Worm (Caenorhabditis elegans) whole organism, L4/young adult: ENCODE measurements around the gene dct-8.
"Not testable (repeated sequence)": the region's sequence is repeated elsewhere in the genome, so short reads cannot be mapped to it uniquely, and the experiment has no call there.

Source experiments
- W03F9.2 ChIP-seq: fragments of 150-350 bp; optimal IDR thresholded peaks from 2 replicates; lab custom pipeline; 2014; ENCODE audit warnings: missing biosample characterization, missing genetic modification characterization
- dao-5 ChIP-seq: sonication (generic microtip); optimal IDR thresholded peaks from 2 replicates; lab custom pipeline; 2016; ENCODE audit warnings: missing genotype, missing genetic modification characterization, moderate library complexity, missing compliant biosample characterization
- him-1 ChIP-seq: sonication (generic microtip); optimal IDR thresholded peaks from 2 replicates; lab custom pipeline; 2016; ENCODE audit warnings: missing genotype, missing genetic modification reagents, missing genetic modification characterization, missing compliant biosample characterization

Gene dct-8

ce11 chrIV:3902955-3903354, 8.1 kb downstream of the dct-8 start, which contains the start of gene F56D6.6:
Gene F56D6.6 (plus strand): TSS chrIV:3903255.
- no peak for TF ChIP-seq W03F9.2 (tag; lab: Kevin White, UChicago)
- TF ChIP-seq dao-5 (tag; lab: Kevin White, UChicago) = no peak
- no peak for TF ChIP-seq him-1 (tag; lab: Kevin White, UChicago)

- TF ChIP-seq dao-5 (tag; lab: Kevin White, UChicago) (no peak), W03F9.2 (tag; lab: Kevin White, UChicago) (no peak), him-1 (tag; lab: Kevin White, UChicago) (no peak)
These were observed 9.8 kb downstream of the dct-8 start, which contains the start of gene F56D6.21 for ce11 chrIV:3904620-3905019. Gene F56D6.21 (plus strand): TSS chrIV:3904920.

- no peak for TF ChIP-seq dao-5 (tag; lab: Kevin White, UChicago)
- TF ChIP-seq W03F9.2 (tag; lab: Kevin White, UChicago) = no peak
- no peak for TF ChIP-seq him-1 (tag; lab: Kevin White, UChicago)
These were observed 11.5 kb downstream of the dct-8 start, which contains the start of gene F56D6.11 for ce11 chrIV:3906393-3906792. Gene F56D6.11 (minus strand): TSS chrIV:3906493.

ce11 chrIV:3907506-3908188, 12.8 kb downstream of the dct-8 start, which contains the start of the genes F56D6.22 and F56D6.12:
Gene F56D6.22 (minus strand): TSS chrIV:3907606.
Gene F56D6.12 (plus strand): TSS chrIV:3908138.
- TF ChIP-seq him-1 (tag; lab: Kevin White, UChicago) = no peak
- TF ChIP-seq dao-5 (tag; lab: Kevin White, UChicago) = no peak
- TF ChIP-seq W03F9.2 (tag; lab: Kevin White, UChicago) = no peak

ce11 chrIV:3909114-3909513, 14.2 kb downstream of the dct-8 start, which contains the start of gene F56D6.13:
Gene F56D6.13 (plus strand): TSS chrIV:3909414.
- TF ChIP-seq W03F9.2 (tag; lab: Kevin White, UChicago) (no peak), dao-5 (tag; lab: Kevin White, UChicago) (no peak)

- TF ChIP-seq him-1, dao-5, W03F9.2 (tag; lab: Kevin White, UChicago): not testable (repeated sequence)
These were observed 17.0 kb downstream of the dct-8 start, which contains the start of gene F56D6.18 for ce11 chrIV:3911848-3912247. Gene F56D6.18 (minus strand): TSS chrIV:3911948.

ce11 chrIV:3912598-3912997, 17.7 kb downstream of the dct-8 start, which contains the start of gene F56D6.20:
Gene F56D6.20 (plus strand): TSS chrIV:3912898.
- no peak for TF ChIP-seq dao-5 (tag; lab: Kevin White, UChicago)
- TF ChIP-seq him-1 (tag; lab: Kevin White, UChicago) = no peak
- TF ChIP-seq W03F9.2 (tag; lab: Kevin White, UChicago) = no peak

- TF ChIP-seq dao-5 (tag; lab: Kevin White, UChicago) (no peak), W03F9.2 (tag; lab: Kevin White, UChicago) (no peak), him-1 (tag; lab: Kevin White, UChicago) (no peak)
These were observed 19.6 kb downstream of the dct-8 start, which contains the start of gene F56D6.19 for ce11 chrIV:3914462-3914861. Gene F56D6.19 (plus strand): TSS chrIV:3914762.

- TF ChIP-seq him-1 (tag; lab: Kevin White, UChicago) (no peak), W03F9.2 (tag; lab: Kevin White, UChicago) (no peak), dao-5 (tag; lab: Kevin White, UChicago) (no peak)
These were observed 20.4 kb downstream of the dct-8 start, which contains the start of gene srz-20 for ce11 chrIV:3915296-3915695. Gene srz-20 (plus strand): TSS chrIV:3915596.

- no peak for TF ChIP-seq dao-5 (tag; lab: Kevin White, UChicago)
- TF ChIP-seq him-1 (tag; lab: Kevin White, UChicago) = no peak
- no peak for TF ChIP-seq W03F9.2 (tag; lab: Kevin White, UChicago)
These were observed 22.5 kb downstream of the dct-8 start, which contains the start of gene F56D6.14 for ce11 chrIV:3917405-3917804. Gene F56D6.14 (plus strand): TSS chrIV:3917705.

ce11 chrIV:3918160-3918559, 23.3 kb downstream of the dct-8 start, which contains the start of gene F56D6.23:
Gene F56D6.23 (plus strand): TSS chrIV:3918460.
- TF ChIP-seq W03F9.2 (tag; lab: Kevin White, UChicago) (no peak), him-1 (tag; lab: Kevin White, UChicago) (no peak), dao-5 (tag; lab: Kevin White, UChicago) (no peak)

- TF ChIP-seq him-1 (tag; lab: Kevin White, UChicago) = no peak
- TF ChIP-seq dao-5 (tag; lab: Kevin White, UChicago) = no peak
- TF ChIP-seq W03F9.2 (tag; lab: Kevin White, UChicago) = no peak
These were observed 24.6 kb downstream of the dct-8 start, which contains the start of gene srz-19 for ce11 chrIV:3919506-3919905. Gene srz-19 (plus strand): TSS chrIV:3919806.

- TF ChIP-seq W03F9.2 (tag; lab: Kevin White, UChicago) (no peak), dao-5 (tag; lab: Kevin White, UChicago) (no peak), him-1 (tag; lab: Kevin White, UChicago) (no peak)
These were observed 27.0 kb downstream of the dct-8 start, which contains the start of gene clec-67 for ce11 chrIV:3921898-3922297. Gene clec-67 (plus strand): TSS chrIV:3922165.
